Worm (Caenorhabditis elegans): ENCODE measurements around the gene bath-15.

The bath-15 gene

ce11 chrIII:7775983-7776440, at the start of gene bath-15:
bath-15 (minus strand) TSS chrIII:7776033.
- TF ChIP-seq nhr-90 (tag; optimal IDR thresholded peaks at IDR 0.05) (no peak), tbx-9 (tag; optimal IDR thresholded peaks at IDR 0.05; ENCODE audit: borderline replicate concordance) (no peak), unc-130 (GFP tag; optimal IDR thresholded peaks at IDR 0.05) (no peak), die-1 (tag; optimal IDR thresholded peaks at IDR 0.05) (no peak), lsl-1 (GFP tag; optimal IDR thresholded peaks at IDR 0.05) (peak; percentile 61), let-526 (GFP tag; IDR thresholded peaks at IDR 0.05) (no peak)

ce11 chrIII:7824041-7824440, 48.2 kb upstream of the bath-15 start:
- TF ChIP-seq xnd-1 (tag; optimal IDR thresholded peaks at IDR 0.05), result no peak
- peak; percentile 3 for TF ChIP-seq ztf-18 (tag; optimal IDR thresholded peaks at IDR 0.05)
- TF ChIP-seq attf-3 (GFP tag; conservative IDR thresholded peaks at IDR 0.05), result no peak
- TF ChIP-seq egl-44 (GFP tag; IDR thresholded peaks at IDR 0.05), result no peak
- TF ChIP-seq mel-28 (tag; optimal IDR thresholded peaks at IDR 0.05; ENCODE audit: borderline replicate concordance), result no peak
- TF ChIP-seq aptf-2 (GFP tag; conservative IDR thresholded peaks at IDR 0.05), result no peak
- TF ChIP-seq attf-5 (GFP tag; optimal IDR thresholded peaks at IDR 0.05), result no peak
- TF ChIP-seq F23B12.7 (tag; optimal IDR thresholded peaks at IDR 0.05; ENCODE audit: insufficient read depth), result no peak
- no peak for TF ChIP-seq F55B11.4 (tag; optimal IDR thresholded peaks at IDR 0.05; ENCODE audit: borderline replicate concordance, insufficient read depth)
- TF ChIP-seq madf-6 (GFP tag; IDR thresholded peaks at IDR 0.05), result peak; percentile 49
- TF ChIP-seq gei-17 (GFP tag; optimal IDR thresholded peaks at IDR 0.05), result no peak
- TF ChIP-seq nfyb-1 (GFP tag; IDR thresholded peaks at IDR 0.05), result no peak
- no peak for TF ChIP-seq zfh-2 (GFP tag; conservative IDR thresholded peaks at IDR 0.05)
- TF ChIP-seq dpl-1 (GFP tag; optimal IDR thresholded peaks at IDR 0.05), result no peak
- TF ChIP-seq T26A5.8 (tag; optimal IDR thresholded peaks at IDR 0.05), result no peak
- no peak for TF ChIP-seq Y95B8A.8 (GFP tag; IDR thresholded peaks at IDR 0.05)
- no peak for TF ChIP-seq snpc-1.1 (tag; optimal IDR thresholded peaks at IDR 0.05; ENCODE audit: insufficient read depth)
- no peak for TF ChIP-seq repo-1 (tag; optimal IDR thresholded peaks at IDR 0.05)
- TF ChIP-seq hrde-1 (tag; optimal IDR thresholded peaks at IDR 0.05; ENCODE audit: borderline replicate concordance), result peak; percentile 61
- no peak for TF ChIP-seq ztf-26 (tag; optimal IDR thresholded peaks at IDR 0.05)
- TF ChIP-seq B0336.3 (GFP tag; IDR thresholded peaks at IDR 0.05), result no peak; the same call in 1 of the 2 replicates
- no peak for TF ChIP-seq lin-35 (GFP tag; optimal IDR thresholded peaks at IDR 0.05)
- TF ChIP-seq atf-7 (tag; optimal IDR thresholded peaks at IDR 0.05), result no peak
- TF ChIP-seq die-1 (tag; optimal IDR thresholded peaks at IDR 0.05), result no peak
- no peak for TF ChIP-seq lin-40 (tag; optimal IDR thresholded peaks at IDR 0.05)
- TF ChIP-seq dox-1 (GFP tag; IDR thresholded peaks at IDR 0.05), result no peak
- TF ChIP-seq efl-1 (GFP tag; optimal IDR thresholded peaks at IDR 0.05), result no peak
- TF ChIP-seq nhr-120 (GFP tag; IDR thresholded peaks at IDR 0.05), result no peak
- no peak for TF ChIP-seq fkh-3 (tag; optimal IDR thresholded peaks at IDR 0.05)
- TF ChIP-seq K12H6.12 (tag; optimal IDR thresholded peaks at IDR 0.05), result no peak
- TF ChIP-seq cebp-2 (GFP tag; IDR thresholded peaks at IDR 0.05), result no peak
- no peak for TF ChIP-seq lag-1 (GFP tag; IDR thresholded peaks at IDR 0.05)
- TF ChIP-seq ccch-3 (GFP tag; optimal IDR thresholded peaks at IDR 0.05), result no peak
- no peak for TF ChIP-seq hlh-12 (tag; optimal IDR thresholded peaks at IDR 0.05)
- no peak for TF ChIP-seq mcd-1 (GFP tag; IDR thresholded peaks at IDR 0.05)
- TF ChIP-seq F22D6.2 (tag; optimal IDR thresholded peaks at IDR 0.05), result no peak
- no peak for TF ChIP-seq ztf-6 (GFP tag; IDR thresholded peaks at IDR 0.05)
- no peak for TF ChIP-seq ztf-28 (GFP tag; IDR thresholded peaks at IDR 0.05)
- TF ChIP-seq hmg-20 (GFP tag; IDR thresholded peaks at IDR 0.05), result no peak
- TF ChIP-seq ekl-4 (GFP tag; IDR thresholded peaks at IDR 0.05), result 0 out of 2 replicates have a peak, but pooled peaks have one; percentile 15
- no peak for TF ChIP-seq lin-26 (GFP tag; IDR thresholded peaks at IDR 0.05)
- no peak for TF ChIP-seq tbx-9 (tag; optimal IDR thresholded peaks at IDR 0.05; ENCODE audit: borderline replicate concordance)
- no peak for TF ChIP-seq ztf-3 (GFP tag; optimal IDR thresholded peaks at IDR 0.05)
- TF ChIP-seq lsl-1 (GFP tag; optimal IDR thresholded peaks at IDR 0.05), result no peak

All from whole organism, young adult.